Worm (Caenorhabditis elegans) whole organism, L1 larva: ENCODE data around the gene dgk-4.

Source experiments
- aha-1 ChIP-seq: fragments of 150-350 bp; optimal IDR thresholded peaks from 2 replicates; lab custom pipeline; 2014; ENCODE audit warnings: missing biosample characterization, missing genetic modification characterization
- alr-1 ChIP-seq: fragments of 200-800 bp; sonication (Bioruptor generic); optimal IDR thresholded peaks from 2 replicates; lab custom pipeline; 2018; ENCODE audit warnings: borderline replicate concordance, mild to moderate bottlenecking, missing genetic modification characterization, missing compliant biosample characterization
- aly-2 ChIP-seq: fragments of 150-350 bp; optimal IDR thresholded peaks from 2 replicates; lab custom pipeline; 2014; ENCODE audit warnings: missing biosample characterization, missing genetic modification characterization
- blmp-1 ChIP-seq: fragments of 150-350 bp; optimal IDR thresholded peaks from 2 replicates; lab custom pipeline; 2014; ENCODE audit warnings: missing biosample characterization, missing genetic modification characterization
- ceh-63 ChIP-seq: fragments of 200-800 bp; sonication (Bioruptor generic); optimal IDR thresholded peaks from 2 replicates; lab custom pipeline; 2018; ENCODE audit warnings: mild to moderate bottlenecking, missing genetic modification characterization, missing compliant biosample characterization
- ceh-8 ChIP-seq: fragments of 200-800 bp; sonication (Bioruptor generic); optimal IDR thresholded peaks from 2 replicates; lab custom pipeline; 2018; ENCODE audit warnings: mild to moderate bottlenecking, missing genetic modification characterization, moderate library complexity, missing compliant biosample characterization
- ceh-82 ChIP-seq, 3 experiments: fragments of 150-350 bp in 1 of 3; sonication (generic microtip) in 2 of 3; optimal IDR thresholded peaks; 2 replicates each; lab custom pipeline; 2014 to 2017; ENCODE audit warnings: missing biosample characterization in 3 of 3, missing genetic modification characterization in 3 of 3
- dsc-1 ChIP-seq: sonication (generic microtip); optimal IDR thresholded peaks from 2 replicates; lab custom pipeline; 2016; ENCODE audit warnings: mild to moderate bottlenecking, missing genetic modification characterization, missing compliant biosample characterization
- efl-1 ChIP-seq, 4 experiments: fragments of 150-350 bp; optimal IDR thresholded peaks in 3 of 4; peaks in 1 of 4; 1 replicate in 1 of 4; 2 replicates in 3 of 4; lab custom pipeline; 2014; ENCODE audit warnings: missing biosample characterization in 2 of 4, missing genetic modification characterization in 2 of 4, missing genetic modification reagents in 2 of 4
- elt-3 ChIP-seq, 6 experiments: fragments of 150-350 bp in 1 of 6; sonication (generic microtip); optimal IDR thresholded peaks; 2 replicates each; lab custom pipeline; 2017 to 2018; ENCODE audit warnings: missing biosample characterization in 6 of 6, missing genetic modification characterization in 6 of 6, inconsistent platforms in 1 of 6
- fkh-8 ChIP-seq: sonication (generic microtip); optimal IDR thresholded peaks from 2 replicates; lab custom pipeline; 2016; ENCODE audit warnings: mild to moderate bottlenecking, missing genetic modification characterization, missing compliant biosample characterization
- grh-1 ChIP-seq: fragments of 200-800 bp; sonication (Bioruptor generic); IDR thresholded peaks from 2 replicates; pipeline ENCODE4 v1.3.6; 2022; ENCODE audit warnings: missing genetic modification reagents, missing genetic modification characterization, missing compliant biosample characterization
- irx-1 ChIP-seq: sonication (generic microtip); optimal IDR thresholded peaks from 2 replicates; lab custom pipeline; 2016; ENCODE audit warnings: missing genetic modification characterization, missing compliant biosample characterization
- lin-13 ChIP-seq: fragments of 150-350 bp; optimal IDR thresholded peaks from 2 replicates; lab custom pipeline; 2014; ENCODE audit warnings: missing biosample characterization, missing genetic modification reagents, missing genetic modification characterization
- lin-15B ChIP-seq: fragments of 150-350 bp; sonication (generic microtip); optimal IDR thresholded peaks from 3 replicates; lab custom pipeline; 2014; ENCODE audit warnings: missing biosample characterization, missing genetic modification characterization
- lin-35 ChIP-seq, 2 experiments: fragments of 150-350 bp; optimal IDR thresholded peaks; 2 replicates each; lab custom pipeline; 2014; ENCODE audit warnings: missing biosample characterization in 2 of 2, missing genetic modification characterization in 2 of 2, missing genetic modification reagents in 2 of 2
- lsy-2 ChIP-seq, 2 experiments: fragments of 150-350 bp; optimal IDR thresholded peaks; 2 replicates each; lab custom pipeline; 2014; ENCODE audit warnings: missing biosample characterization in 2 of 2, missing genetic modification characterization in 2 of 2
- mep-1 ChIP-seq: fragments of 150-350 bp; optimal IDR thresholded peaks from 2 replicates; lab custom pipeline; 2014; ENCODE audit warnings: missing biosample characterization, missing genetic modification characterization
- nhr-11 ChIP-seq: fragments of 150-350 bp; optimal IDR thresholded peaks from 2 replicates; lab custom pipeline; 2014; ENCODE audit warnings: missing biosample characterization, missing genetic modification characterization
- nhr-237 ChIP-seq: fragments of 150-350 bp; optimal IDR thresholded peaks from 2 replicates; lab custom pipeline; 2014; ENCODE audit warnings: missing biosample characterization, missing genetic modification characterization
- nhr-47 ChIP-seq: sonication (generic microtip); optimal IDR thresholded peaks from 2 replicates; lab custom pipeline; 2016; ENCODE audit warnings: mild to moderate bottlenecking, missing genetic modification characterization, moderate library complexity, missing compliant biosample characterization
- nhr-71 ChIP-seq: sonication (generic microtip); optimal IDR thresholded peaks from 2 replicates; lab custom pipeline; 2016; ENCODE audit warnings: mild to moderate bottlenecking, missing genetic modification characterization, moderate library complexity, missing compliant biosample characterization
- nhr-77 ChIP-seq: fragments of 150-350 bp; optimal IDR thresholded peaks from 2 replicates; lab custom pipeline; 2014; ENCODE audit warnings: missing biosample characterization, missing genetic modification characterization
- nhr-85 ChIP-seq: sonication (generic microtip); peaks from one replicate; lab custom pipeline; 2016; ENCODE audit warnings: missing genetic modification characterization, inconsistent platforms, missing compliant biosample characterization
- pag-3 ChIP-seq: sonication (generic microtip); optimal IDR thresholded peaks from 2 replicates; lab custom pipeline; 2017; ENCODE audit warnings: missing genetic modification characterization, mild to moderate bottlenecking, missing compliant biosample characterization, antibody characterized with exemption, borderline replicate concordance; ENCODE audit not compliant: insufficient read depth
- pax-3 ChIP-seq: fragments of 200-800 bp; sonication (Bioruptor generic); optimal IDR thresholded peaks from 2 replicates; lab custom pipeline; 2018; ENCODE audit warnings: mild to moderate bottlenecking, missing genetic modification characterization, moderate library complexity, missing compliant biosample characterization
- pqm-1 ChIP-seq: sonication (generic microtip); optimal IDR thresholded peaks from 3 replicates; lab custom pipeline; 2017; ENCODE audit warnings: missing biosample characterization, missing genetic modification characterization
- skn-1 ChIP-seq: fragments of 150-350 bp; optimal IDR thresholded peaks from 2 replicates; lab custom pipeline; 2014; ENCODE audit warnings: missing biosample characterization, missing genetic modification characterization
- snpc-4 ChIP-seq: fragments of 150-350 bp; optimal IDR thresholded peaks from 2 replicates; lab custom pipeline; 2014; ENCODE audit warnings: missing biosample characterization, missing genetic modification characterization
- sptf-1 ChIP-seq: fragments of 150-350 bp; optimal IDR thresholded peaks from 2 replicates; lab custom pipeline; 2014; ENCODE audit warnings: missing biosample characterization, missing genetic modification characterization
- sup-37 ChIP-seq: fragments of 200-800 bp; sonication (Bioruptor generic); optimal IDR thresholded peaks from 2 replicates; lab custom pipeline; 2018; ENCODE audit warnings: mild to moderate bottlenecking, missing genetic modification characterization, missing compliant biosample characterization
- swsn-7 ChIP-seq: sonication (generic microtip); optimal IDR thresholded peaks from 2 replicates; lab custom pipeline; 2016; ENCODE audit warnings: missing genetic modification characterization, missing compliant biosample characterization
- tbx-2 ChIP-seq: sonication (generic microtip); optimal IDR thresholded peaks from 2 replicates; lab custom pipeline; 2016; ENCODE audit warnings: missing genetic modification characterization, missing compliant biosample characterization
- unc-62 ChIP-seq: fragments of 150-350 bp; optimal IDR thresholded peaks from 2 replicates; lab custom pipeline; 2014; ENCODE audit warnings: missing biosample characterization, missing genetic modification reagents, missing genetic modification characterization
- vab-15 ChIP-seq: sonication (generic microtip); optimal IDR thresholded peaks from 2 replicates; lab custom pipeline; 2017; ENCODE audit warnings: missing genotype, mild to moderate bottlenecking, missing genetic modification characterization, missing compliant biosample characterization
- zip-4 ChIP-seq: fragments of 200-800 bp; sonication (Bioruptor generic); optimal IDR thresholded peaks from 2 replicates; lab custom pipeline; 2018; ENCODE audit warnings: mild to moderate bottlenecking, missing genetic modification characterization, moderate library complexity, missing compliant biosample characterization
- ztf-11 ChIP-seq, 2 experiments: sonication (generic microtip); optimal IDR thresholded peaks; 2 replicates each; lab custom pipeline; 2016 to 2017; ENCODE audit warnings: missing genetic modification characterization in 2 of 2, missing biosample characterization in 1 of 2, missing compliant biosample characterization in 1 of 2
- ztf-4 ChIP-seq: fragments of 150-350 bp; optimal IDR thresholded peaks from 2 replicates; lab custom pipeline; 2014; ENCODE audit warnings: missing biosample characterization, missing genetic modification characterization

dgk-4 gene

ce11 chrIV:8630243-8630642, 890 bp upstream of the dgk-4 start:
- TF ChIP-seq pax-3 (tag; lab: Kevin White, UChicago) (no peak), nhr-11 (tag; lab: Kevin White, UChicago) (peak; percentile 13), lin-15B (tag; lab: Kevin White, UChicago) (no peak), fkh-8 (tag; lab: Kevin White, UChicago) (peak; percentile 16), ztf-11 (tag; optimal IDR thresholded peaks at IDR 0.05; lab: Kevin White, UChicago) (no peak), skn-1 (tag; lab: Kevin White, UChicago) (no peak), sptf-1 (tag; lab: Kevin White, UChicago) (no peak), nhr-71 (tag; lab: Kevin White, UChicago) (peak; percentile 43), ceh-63 (GFP tag; lab: Kevin White, UChicago) (no peak), dsc-1 (peak; percentile 54), ceh-8 (GFP tag; lab: Kevin White, UChicago) (peak; percentile 70)
- TF ChIP-seq, all 84 proteins: peak for 5

- no peak for TF ChIP-seq aly-2 (tag; lab: Kevin White, UChicago)
- TF ChIP-seq dsc-1, result no peak
- no peak for TF ChIP-seq nhr-11 (tag; lab: Kevin White, UChicago)
- no peak for TF ChIP-seq pag-3 (tag; lab: Kevin White, UChicago)
- TF ChIP-seq elt-3 (tag; optimal IDR thresholded peaks at IDR 0.05; lab: Kevin White, UChicago), result no peak
- TF ChIP-seq nhr-47 (tag; lab: Kevin White, UChicago), result no peak
- TF ChIP-seq nhr-71 (tag; lab: Kevin White, UChicago), result no peak
- TF ChIP-seq nhr-77 (tag; lab: Kevin White, UChicago), result no peak
- no peak for TF ChIP-seq zip-4 (GFP tag; lab: Kevin White, UChicago)
- no peak for TF ChIP-seq unc-62 (GFP tag; lab: Kevin White, UChicago)
- no peak for TF ChIP-seq ceh-82 (tag; optimal IDR thresholded peaks at IDR 0.05; lab: Kevin White, UChicago)
- TF ChIP-seq sptf-1 (tag; lab: Kevin White, UChicago), result no peak
- TF ChIP-seq skn-1 (tag; lab: Kevin White, UChicago), result no peak
- TF ChIP-seq irx-1, result no peak
- TF ChIP-seq swsn-7 (tag; lab: Kevin White, UChicago), result no peak
- TF ChIP-seq snpc-4, result no peak
- TF ChIP-seq ztf-4 (tag; lab: Kevin White, UChicago), result no peak
Measured at ce11 chrIV:8638761-8639160, 7.6 kb downstream of the dgk-4 start, which contains the start of gene F42A9.9. Gene F42A9.9, minus strand, starts transcription at chrIV:8638861.

ce11 chrIV:8644432-8644831, 13.3 kb downstream of the dgk-4 start, which contains the start of gene C49C8.3:
Gene C49C8.3, plus strand, starts transcription at chrIV:8644732.
- no peak for TF ChIP-seq dsc-1
- TF ChIP-seq vab-15, result no peak
- TF ChIP-seq lin-13 (GFP tag; lab: Kevin White, UChicago), result no peak
- TF ChIP-seq ztf-11 (tag; optimal IDR thresholded peaks at IDR 0.05; lab: Kevin White, UChicago), result no peak

ce11 chrIV:8648502-8648901, 17.4 kb downstream of the dgk-4 start, which contains the start of gene cyp-33E1:
Gene cyp-33E1, minus strand, starts transcription at chrIV:8648602.
- TF ChIP-seq tbx-2 (tag; lab: Kevin White, UChicago) (no peak), efl-1 (optimal IDR thresholded peaks at IDR 0.05; lab: Kevin White, UChicago) (no peak), efl-1 (GFP tag; optimal IDR thresholded peaks at IDR 0.05 in 1 of 2; lab: Kevin White, UChicago) (peak in 1 of 2 experiments; percentile 48)

ce11 chrIV:8650696-8651095, 19.6 kb downstream of the dgk-4 start, which contains the start of gene C49C8.2:
Gene C49C8.2, plus strand, starts transcription at chrIV:8651088.
- TF ChIP-seq nhr-237 (tag; lab: Kevin White, UChicago) (no peak), pax-3 (tag; lab: Kevin White, UChicago) (no peak), lsy-2 (tag; optimal IDR thresholded peaks at IDR 0.05; lab: Kevin White, UChicago) (peak in 1 of 2 experiments; percentile 30), mep-1 (tag; lab: Kevin White, UChicago) (peak; percentile 19), alr-1 (tag; lab: Kevin White, UChicago) (no peak), sup-37 (GFP tag; lab: Kevin White, UChicago) (no peak), nhr-85 (tag; lab: Kevin White, UChicago) (peak; percentile 20), blmp-1 (tag; lab: Kevin White, UChicago) (peak; percentile 19), grh-1 (GFP tag; lab: Robert Waterston, UW) (no peak), dsc-1 (peak; percentile 45), efl-1 (optimal IDR thresholded peaks at IDR 0.05; lab: Kevin White, UChicago) (peak in 1 of 2 experiments; percentile 29), efl-1 (GFP tag; optimal IDR thresholded peaks at IDR 0.05 in 1 of 2; lab: Kevin White, UChicago) (no peak), pqm-1 (tag; lab: Kevin White, UChicago) (no peak), lin-35 (GFP tag; optimal IDR thresholded peaks at IDR 0.05; lab: Kevin White, UChicago) (peak in 1 of 2 experiments; percentile 48), aha-1 (tag; lab: Kevin White, UChicago) (no peak)
- TF ChIP-seq, all 84 proteins: peak for 7
